Fruit fly (Drosophila melanogaster) whole organism, wandering third instar larva: ENCODE results near the gene CG11444.

ENCODE experiments used
- CG9705 ChIP-seq: fragments of 200-800 bp; sonication (Bioruptor generic); optimal IDR thresholded peaks from 2 replicates; lab custom pipeline; 2018; ENCODE audit warnings: missing biosample characterization, mild to moderate bottlenecking, missing genetic modification characterization
- CrebA ChIP-seq: fragments of 200-800 bp; sonication (Bioruptor generic); optimal IDR thresholded peaks from 2 replicates; lab custom pipeline; 2016; ENCODE audit warnings: missing biosample characterization, mild to moderate bottlenecking, missing genetic modification characterization, borderline replicate concordance
- HLH106 ChIP-seq: fragments of 200-800 bp; optimal IDR thresholded peaks from 3 replicates; lab custom pipeline; 2019; ENCODE audit warnings: missing biosample characterization, mild to moderate bottlenecking, missing genetic modification characterization, moderate library complexity
- OdsH ChIP-seq: fragments of 200-800 bp; sonication (Bioruptor generic); optimal IDR thresholded peaks from 2 replicates; lab custom pipeline; 2016; ENCODE audit warnings: missing biosample characterization, mild to moderate bottlenecking, missing genetic modification characterization
- Rel ChIP-seq, 2 experiments: fragments of 200-800 bp; sonication (Bioruptor generic) in 1 of 2; optimal IDR thresholded peaks; 2 replicates in 1 of 2; 3 replicates in 1 of 2; lab custom pipeline; 2016 to 2019; ENCODE audit warnings: mild to moderate bottlenecking in 2 of 2, missing biosample characterization in 2 of 2, missing genetic modification characterization in 2 of 2, moderate library complexity in 1 of 2
- brk ChIP-seq: fragments of 200-800 bp; sonication (Bioruptor generic); optimal IDR thresholded peaks from 2 replicates; lab custom pipeline; 2016; ENCODE audit warnings: missing biosample characterization, mild to moderate bottlenecking, missing genetic modification characterization
- dl ChIP-seq, 2 experiments: fragments of 175-275, 200-275 bp in 1 of 2; fragments of 200-275 bp in 1 of 2; sonication (Bioruptor generic); optimal IDR thresholded peaks; lab custom pipeline; 2018; ENCODE audit warnings: mild to moderate bottlenecking in 2 of 2, missing biosample characterization in 2 of 2, missing genetic modification characterization in 2 of 2, moderate library complexity in 2 of 2; ENCODE audit not compliant: partially characterized antibody in 2 of 2, insufficient read depth in 1 of 2
- h ChIP-seq: fragments of 200-800 bp; sonication (Bioruptor generic); optimal IDR thresholded peaks from 3 replicates; lab custom pipeline; 2016; ENCODE audit warnings: missing biosample characterization, mild to moderate bottlenecking, missing genetic modification characterization
- lola ChIP-seq: fragments of >200 bp; optimal IDR thresholded peaks from 2 replicates; lab custom pipeline; 2017; ENCODE audit warnings: missing biosample characterization, missing genetic modification characterization
- psq ChIP-seq: fragments of 200-800 bp; sonication (Bioruptor generic); optimal IDR thresholded peaks from 3 replicates; lab custom pipeline; 2017; ENCODE audit warnings: missing biosample characterization, mild to moderate bottlenecking, missing genetic modification characterization, moderate library complexity
- rgr ChIP-seq: fragments of 200-800 bp; sonication (Bioruptor generic); optimal IDR thresholded peaks from 3 replicates; lab custom pipeline; 2016; ENCODE audit warnings: missing biosample characterization, mild to moderate bottlenecking, missing genetic modification characterization
- sage ChIP-seq: fragments of 200-800 bp; sonication (Bioruptor generic); optimal IDR thresholded peaks from 2 replicates; lab custom pipeline; 2016; ENCODE audit warnings: missing biosample characterization, mild to moderate bottlenecking, missing genetic modification characterization

dm6 chrX:4553999-4554398 lies at the start of gene CG11444:
- no peak for TF ChIP-seq Rel (GFP tag; optimal IDR thresholded peaks at IDR 0.05; lab: Kevin White, UChicago)
- peak; percentile 62 for TF ChIP-seq Rel (tag; optimal IDR thresholded peaks at IDR 0.05; lab: Kevin White, UChicago)
- peak; percentile 64 for TF ChIP-seq h
- peak; percentile 7 for TF ChIP-seq CG9705 (GFP tag; lab: Kevin White, UChicago)
- no peak for TF ChIP-seq dl (GFP tag; optimal IDR thresholded peaks at IDR 0.05; lab: Kevin White, UChicago; ENCODE audit: insufficient read depth in 1 of 2, partially characterized antibody in 2 of 2)
- TF ChIP-seq psq (GFP tag; lab: Kevin White, UChicago): no peak
- TF ChIP-seq CrebA: no peak
- TF ChIP-seq brk: no peak
- peak; percentile 5 for TF ChIP-seq OdsH (GFP tag; lab: Kevin White, UChicago)
- no peak for TF ChIP-seq lola (GFP tag; lab: Kevin White, UChicago)
- TF ChIP-seq HLH106: peak; percentile 39
- TF ChIP-seq rgr (GFP tag; lab: Kevin White, UChicago): peak; percentile 75
- TF ChIP-seq sage (GFP tag; lab: Kevin White, UChicago): no peak
